Worm (Caenorhabditis elegans): ENCODE measurements around the gene F47B7.2.

DNA sequence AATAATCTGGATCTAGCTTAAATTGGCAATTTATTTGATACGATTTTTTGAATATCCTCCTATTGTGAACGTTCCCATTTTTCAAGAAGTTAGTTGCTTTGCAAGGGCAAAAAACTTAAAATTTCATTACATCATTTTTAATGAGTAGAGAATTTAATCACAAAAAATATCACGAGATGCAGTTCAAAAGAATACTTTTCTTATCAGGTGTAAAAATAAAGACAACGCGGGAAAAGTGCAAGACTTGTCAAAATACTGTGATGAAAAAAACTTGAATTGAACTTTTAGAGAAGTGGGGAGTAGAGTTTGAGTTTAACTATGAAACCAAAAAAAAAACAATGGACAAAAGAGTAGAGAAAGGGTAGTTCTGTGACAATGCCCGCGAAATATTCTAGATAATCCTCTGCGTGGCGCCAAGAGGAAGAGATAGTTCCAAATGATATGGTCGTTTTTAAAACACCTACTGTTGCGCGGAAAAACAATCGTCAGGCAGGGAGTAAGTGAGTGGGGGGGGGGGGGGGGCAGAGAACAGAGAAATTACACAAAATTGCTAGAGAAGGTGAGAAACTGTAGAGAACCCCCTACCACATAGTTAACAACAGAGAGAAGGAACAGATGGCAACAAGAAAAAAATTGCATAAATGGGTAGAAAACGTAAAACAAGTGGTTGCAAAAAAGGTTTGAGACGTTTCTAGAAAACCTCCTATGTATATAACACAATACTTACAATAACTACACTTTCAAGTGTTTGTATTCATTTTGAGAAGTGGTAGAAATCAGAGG is 52.5 kb downstream of the F47B7.2 start:
- TF ChIP-seq ztf-29 (GFP tag; IDR thresholded peaks at IDR 0.05) (no peak), T22C8.4 (GFP tag; IDR thresholded peaks at IDR 0.05) (no peak), flt-1 (GFP tag; IDR thresholded peaks at IDR 0.05) (no peak), klf-2 (GFP tag; conservative IDR thresholded peaks at IDR 0.05) (no peak)

Measured in whole organism, midembryonic.